Worm (Caenorhabditis elegans) whole organism, mixed stage, embryonic: ENCODE data around the gene moc-2.

ENCODE experiments used
- M03D4.4 ChIP-seq: sonication (generic microtip); optimal IDR thresholded peaks from 2 replicates; lab custom pipeline; 2017; ENCODE audit warnings: mild to moderate bottlenecking, missing genetic modification characterization, missing compliant biosample characterization
- bed-3 ChIP-seq: fragments of 200-800 bp; sonication (Bioruptor generic); optimal IDR thresholded peaks from 3 replicates; lab custom pipeline; 2018; ENCODE audit warnings: mild to moderate bottlenecking, missing genetic modification characterization, moderate library complexity, missing compliant biosample characterization
- blmp-1 ChIP-seq: fragments of 150-350 bp; optimal IDR thresholded peaks from 2 replicates; lab custom pipeline; 2014; ENCODE audit warnings: missing biosample characterization, missing genetic modification characterization
- ceh-43 ChIP-seq: fragments of 200-800 bp; sonication (Bioruptor generic); optimal IDR thresholded peaks from 2 replicates; lab custom pipeline; 2018; ENCODE audit warnings: mild to moderate bottlenecking, missing genetic modification characterization, moderate library complexity, missing compliant biosample characterization
- ces-1 ChIP-seq: fragments of 150-350 bp; optimal IDR thresholded peaks from 2 replicates; lab custom pipeline; 2014; ENCODE audit warnings: missing biosample characterization, missing genetic modification reagents, missing genetic modification characterization
- cnd-1 ChIP-seq: fragments of 200-800 bp; sonication (Bioruptor generic); optimal IDR thresholded peaks from 2 replicates; lab custom pipeline; 2018; ENCODE audit warnings: mild to moderate bottlenecking, missing genetic modification characterization, missing compliant biosample characterization
- drap-1 ChIP-seq: fragments of 200-800 bp; sonication (Bioruptor generic); optimal IDR thresholded peaks from 3 replicates; lab custom pipeline; 2018; ENCODE audit warnings: mild to moderate bottlenecking, missing genetic modification characterization, missing compliant biosample characterization
- elt-1 ChIP-seq: sonication (generic microtip); optimal IDR thresholded peaks from 2 replicates; lab custom pipeline; 2017; ENCODE audit warnings: missing genetic modification characterization, mild to moderate bottlenecking, missing compliant biosample characterization, antibody characterized with exemption, moderate library complexity, borderline replicate concordance; ENCODE audit not compliant: insufficient read depth
- elt-3 ChIP-seq: fragments of 150-350 bp; optimal IDR thresholded peaks from 2 replicates; lab custom pipeline; 2014; ENCODE audit warnings: missing biosample characterization, missing genetic modification characterization
- hlh-1 ChIP-seq: fragments of 150-350 bp; optimal IDR thresholded peaks from 2 replicates; lab custom pipeline; 2014; ENCODE audit warnings: missing biosample characterization, missing genetic modification reagents, missing genetic modification characterization
- lin-13 ChIP-seq: fragments of 150-350 bp; optimal IDR thresholded peaks from 2 replicates; lab custom pipeline; 2014; ENCODE audit warnings: missing biosample characterization, missing genetic modification characterization
- mep-1 ChIP-seq: fragments of 150-350 bp; optimal IDR thresholded peaks from 2 replicates; lab custom pipeline; 2017; ENCODE audit warnings: missing biosample characterization, missing genetic modification reagents, missing genetic modification characterization, inconsistent platforms
- mls-2 ChIP-seq: sonication (generic microtip); optimal IDR thresholded peaks from 2 replicates; lab custom pipeline; 2016; ENCODE audit warnings: mild to moderate bottlenecking, missing genetic modification characterization, moderate library complexity, missing compliant biosample characterization
- nhr-12 ChIP-seq: fragments of 150-350 bp; optimal IDR thresholded peaks from 2 replicates; lab custom pipeline; 2014; ENCODE audit warnings: missing biosample characterization, missing genetic modification characterization
- nhr-237 ChIP-seq: fragments of 150-350 bp; optimal IDR thresholded peaks from 2 replicates; lab custom pipeline; 2014; ENCODE audit warnings: missing biosample characterization, missing genetic modification characterization
- snpc-4 ChIP-seq: fragments of 150-350 bp; optimal IDR thresholded peaks from 2 replicates; lab custom pipeline; 2014; ENCODE audit warnings: missing biosample characterization, missing genetic modification characterization
- sptf-1 ChIP-seq: sonication (generic microtip); optimal IDR thresholded peaks from 2 replicates; lab custom pipeline; 2017; ENCODE audit warnings: mild to moderate bottlenecking, missing genetic modification characterization, moderate library complexity, missing compliant biosample characterization
- tbx-8 ChIP-seq: fragments of 200-800 bp; sonication (Bioruptor generic); optimal IDR thresholded peaks from 2 replicates; lab custom pipeline; 2018; ENCODE audit warnings: mild to moderate bottlenecking, missing genetic modification characterization, moderate library complexity, missing compliant biosample characterization
- unc-39 ChIP-seq: fragments of 150-350 bp; optimal IDR thresholded peaks from 2 replicates; lab custom pipeline; 2014; ENCODE audit warnings: missing biosample characterization, missing genetic modification characterization
- unc-62 ChIP-seq: fragments of 150-350 bp; optimal IDR thresholded peaks from 2 replicates; lab custom pipeline; 2014; ENCODE audit warnings: missing biosample characterization, missing genetic modification reagents, missing genetic modification characterization
- ztf-11 ChIP-seq: fragments of 150-350 bp; optimal IDR thresholded peaks from 2 replicates; lab custom pipeline; 2014; ENCODE audit warnings: missing biosample characterization, missing genetic modification characterization

Gene moc-2

DNA sequence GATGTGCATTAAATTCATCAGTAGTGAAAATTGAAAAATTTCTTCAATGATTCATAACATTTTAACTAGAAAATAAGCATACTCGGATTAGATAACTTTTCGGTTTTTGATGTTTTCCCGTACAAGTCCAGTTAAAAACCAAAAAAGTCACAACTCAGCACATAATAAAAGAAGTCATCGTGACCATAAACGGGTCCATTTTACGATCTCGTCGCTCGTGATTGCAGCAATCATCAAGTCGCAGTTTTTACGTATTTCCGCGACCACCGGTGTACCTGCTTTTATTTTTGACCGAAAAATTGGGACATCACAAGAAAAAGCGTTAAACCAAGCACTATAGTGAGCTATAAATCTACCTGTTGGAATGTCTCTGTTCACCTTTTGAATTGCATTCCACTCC is 42.7 kb downstream of the moc-2 start:
- TF ChIP-seq cnd-1: no peak
- TF ChIP-seq M03D4.4 (tag; lab: Kevin White, UChicago): no peak
- no peak for TF ChIP-seq mls-2 (tag; lab: Kevin White, UChicago)
- TF ChIP-seq snpc-4 (tag; lab: Kevin White, UChicago): no peak
- TF ChIP-seq bed-3 (GFP tag; lab: Kevin White, UChicago): no peak
- no peak for TF ChIP-seq nhr-237 (tag; lab: Kevin White, UChicago)
- no peak for TF ChIP-seq mep-1 (tag; lab: Kevin White, UChicago)
- TF ChIP-seq, all 35 proteins: peak for 0

DNA sequence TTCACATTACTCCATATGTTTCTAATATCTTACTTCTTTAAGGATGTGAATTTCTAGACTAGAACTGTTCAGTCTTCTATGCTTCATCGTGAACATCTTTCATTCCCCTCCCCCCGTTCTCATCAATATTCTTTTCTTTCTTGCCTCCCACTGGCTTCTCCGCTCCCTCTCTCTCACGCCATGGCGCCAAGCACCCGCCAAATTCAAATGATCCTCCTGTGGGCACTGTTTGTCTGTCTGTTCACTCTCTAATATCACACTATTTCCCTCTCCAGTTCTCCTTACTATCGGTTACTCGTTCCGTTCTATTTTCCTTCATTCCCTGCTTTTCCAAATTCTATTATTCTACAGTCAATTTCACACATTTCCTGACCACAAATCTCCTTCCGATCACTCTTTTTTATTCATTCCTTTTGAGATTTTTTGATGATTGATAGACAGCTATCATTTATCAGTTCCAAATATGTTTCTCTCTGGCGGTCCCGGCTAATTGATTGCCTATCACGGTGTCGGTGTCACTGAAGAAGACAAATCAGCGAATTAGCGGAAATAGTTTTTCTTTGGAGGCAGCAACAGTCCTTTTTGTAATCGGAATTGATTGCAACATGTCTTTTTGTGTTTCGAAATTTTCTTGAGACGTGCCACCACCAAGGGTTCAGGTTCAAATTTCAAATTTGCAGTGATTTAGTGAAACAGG is 45.5 kb downstream of the moc-2 start:
- TF ChIP-seq sptf-1 (tag; lab: Kevin White, UChicago): no peak
- no peak for TF ChIP-seq elt-3 (tag; lab: Kevin White, UChicago)

DNA sequence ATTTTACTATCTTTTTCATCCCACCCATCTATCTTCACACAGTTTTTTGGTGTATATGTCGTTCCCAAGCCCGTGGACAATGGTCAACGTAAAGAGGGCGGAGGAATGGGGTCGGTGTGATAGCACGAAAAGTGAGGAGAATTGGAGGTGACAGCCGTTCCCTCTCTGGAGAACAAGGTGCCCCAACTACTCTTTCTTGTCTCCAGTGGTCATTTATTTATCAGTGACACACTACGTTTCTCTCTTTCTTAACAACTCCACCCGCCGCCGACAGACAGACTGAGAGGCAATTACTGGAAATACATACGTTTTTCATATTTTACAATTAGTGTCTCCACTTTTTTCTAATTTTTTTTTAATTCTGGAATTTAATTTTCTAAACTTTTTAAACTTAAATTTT is 47.1 kb downstream of the moc-2 start:
- TF ChIP-seq nhr-237 (tag; lab: Kevin White, UChicago) (no peak), hlh-1 (tag; lab: Kevin White, UChicago) (peak; percentile 66), nhr-12 (no peak), lin-13 (no peak), ces-1 (GFP tag; lab: Kevin White, UChicago) (no peak), unc-62 (GFP tag; lab: Kevin White, UChicago) (peak; percentile 3), ceh-43 (GFP tag; lab: Kevin White, UChicago) (no peak)

DNA sequence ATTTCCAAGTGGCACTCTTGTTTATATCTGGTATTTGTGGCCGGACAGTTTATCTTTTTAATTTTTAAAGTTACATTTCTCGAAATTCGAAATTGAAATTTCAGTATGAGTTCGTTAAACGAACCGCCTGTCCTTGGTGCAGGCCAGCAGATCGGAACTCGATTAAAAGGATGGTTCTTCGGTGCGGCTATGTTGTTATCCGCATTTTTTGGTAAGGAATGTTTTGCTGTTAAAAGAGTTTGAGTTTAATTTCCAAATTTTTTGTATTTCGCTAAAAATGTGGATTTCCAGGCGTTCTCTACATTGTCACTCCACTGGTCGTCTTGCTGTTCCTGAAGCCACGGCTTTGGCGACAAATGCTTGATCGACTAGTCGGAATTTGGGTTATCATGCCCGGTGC is 50.9 kb downstream of the moc-2 start, which contains the start of gene acl-9:
Gene acl-9 (plus strand): TSS at position 105 of the 400 bp plus-strand sequence.
- TF ChIP-seq unc-39 (tag; lab: Kevin White, UChicago) (no peak), ztf-11 (tag; lab: Kevin White, UChicago) (no peak), tbx-8 (GFP tag; lab: Kevin White, UChicago) (no peak), cnd-1 (no peak), blmp-1 (tag; lab: Kevin White, UChicago) (no peak), nhr-237 (tag; lab: Kevin White, UChicago) (no peak), bed-3 (GFP tag; lab: Kevin White, UChicago) (no peak), drap-1 (no peak), lin-13 (no peak), snpc-4 (tag; lab: Kevin White, UChicago) (no peak), hlh-1 (tag; lab: Kevin White, UChicago) (no peak), elt-1 (tag; lab: Kevin White, UChicago) (no peak), mls-2 (tag; lab: Kevin White, UChicago) (no peak)
- TF ChIP-seq, all 35 proteins: peak for 0
